Worm (Caenorhabditis elegans): ENCODE measurements around the gene cdh-5.

Gene cdh-5

ce11 chrIV:8629609-8630052 lies 39.1 kb upstream of the cdh-5 start (continued):
- no peak for TF ChIP-seq pqm-1 (tag; optimal IDR thresholded peaks at IDR 0.05)
- no peak for TF ChIP-seq aly-2 (tag; optimal IDR thresholded peaks at IDR 0.05)

- TF ChIP-seq nhr-237 (tag; optimal IDR thresholded peaks at IDR 0.05) (no peak), lsy-12 (tag; optimal IDR thresholded peaks at IDR 0.05) (no peak), nhr-77 (tag; optimal IDR thresholded peaks at IDR 0.05) (no peak), jun-1 (tag; optimal IDR thresholded peaks at IDR 0.05) (no peak), fkh-10 (GFP tag; optimal IDR thresholded peaks at IDR 0.05) (no peak), elt-3 (tag; optimal IDR thresholded peaks at IDR 0.05) (no peak), nhr-25 (tag; optimal IDR thresholded peaks at IDR 0.05) (no peak), hmg-11 (tag; optimal IDR thresholded peaks at IDR 0.05) (no peak), skn-1 (tag; optimal IDR thresholded peaks at IDR 0.05) (no peak), lin-39 (tag; optimal IDR thresholded peaks at IDR 0.05) (no peak), elt-2 (tag; optimal IDR thresholded peaks at IDR 0.05) (no peak)
Measured at ce11 chrIV:8630243-8630642, 38.5 kb upstream of the cdh-5 start.

- TF ChIP-seq egl-27 (tag; optimal IDR thresholded peaks at IDR 0.05) (no peak), nhr-28 (tag; optimal IDR thresholded peaks at IDR 0.05) (no peak), elt-3 (tag; optimal IDR thresholded peaks at IDR 0.05) (no peak), nhr-12 (tag; optimal IDR thresholded peaks at IDR 0.05) (no peak), nhr-43 (tag; optimal IDR thresholded peaks at IDR 0.05; ENCODE audit: poor library complexity, severe bottlenecking) (no peak), pqm-1 (tag; optimal IDR thresholded peaks at IDR 0.05) (no peak), daf-12 (tag; optimal IDR thresholded peaks at IDR 0.05) (no peak), hmg-11 (tag; optimal IDR thresholded peaks at IDR 0.05) (no peak), fkh-2 (tag; optimal IDR thresholded peaks at IDR 0.05) (no peak), ceh-16 (tag; optimal IDR thresholded peaks at IDR 0.05) (no peak), eor-1 (tag; optimal IDR thresholded peaks at IDR 0.05) (no peak), ceh-9 (tag; optimal IDR thresholded peaks at IDR 0.05) (no peak)
Measured at ce11 chrIV:8631033-8631432, 37.7 kb upstream of the cdh-5 start, which contains the start of gene dgk-4. Gene dgk-4 (plus strand): TSS chrIV:8631333.

ce11 chrIV:8638761-8639160 lies 30.0 kb upstream of the cdh-5 start, which contains the start of gene F42A9.9:
Gene F42A9.9 (minus strand): TSS chrIV:8638861.
- no peak for TF ChIP-seq nhr-12 (tag; optimal IDR thresholded peaks at IDR 0.05)
- TF ChIP-seq egl-5 (tag; optimal IDR thresholded peaks at IDR 0.05), result no peak
- no peak for TF ChIP-seq nhr-43 (tag; optimal IDR thresholded peaks at IDR 0.05; ENCODE audit: poor library complexity, severe bottlenecking)
- TF ChIP-seq ceh-82 (tag; optimal IDR thresholded peaks at IDR 0.05), result no peak

ce11 chrIV:8644432-8644831 lies 24.3 kb upstream of the cdh-5 start, which contains the start of gene C49C8.3:
Gene C49C8.3 (plus strand): TSS chrIV:8644732.
- TF ChIP-seq fos-1 (tag; optimal IDR thresholded peaks at IDR 0.05), result no peak
- TF ChIP-seq nhr-25 (tag; optimal IDR thresholded peaks at IDR 0.05), result no peak
- no peak for TF ChIP-seq ceh-28 (tag; optimal IDR thresholded peaks at IDR 0.05)
- TF ChIP-seq snpc-4 (tag; optimal IDR thresholded peaks at IDR 0.05), result no peak
- no peak for TF ChIP-seq eor-1 (tag; optimal IDR thresholded peaks at IDR 0.05)
- TF ChIP-seq egl-27 (tag; optimal IDR thresholded peaks at IDR 0.05), result no peak
- TF ChIP-seq ama-1 (optimal IDR thresholded peaks at IDR 0.05), result no peak
- TF ChIP-seq elt-3 (tag; optimal IDR thresholded peaks at IDR 0.05), result no peak
- TF ChIP-seq unc-39 (tag; optimal IDR thresholded peaks at IDR 0.05), result no peak
- TF ChIP-seq fkh-10 (GFP tag; optimal IDR thresholded peaks at IDR 0.05), result no peak
- TF ChIP-seq ztf-11 (tag; optimal IDR thresholded peaks at IDR 0.05), result no peak
- TF ChIP-seq hmg-11 (tag; optimal IDR thresholded peaks at IDR 0.05), result no peak
- TF ChIP-seq egl-5 (tag; optimal IDR thresholded peaks at IDR 0.05), result no peak
- TF ChIP-seq mml-1 (tag; optimal IDR thresholded peaks at IDR 0.05), result no peak
- no peak for TF ChIP-seq nhr-237 (tag; optimal IDR thresholded peaks at IDR 0.05)
- no peak for TF ChIP-seq nhr-23 (tag; optimal IDR thresholded peaks at IDR 0.05)
- no peak for TF ChIP-seq ztf-4 (tag; optimal IDR thresholded peaks at IDR 0.05)

- TF ChIP-seq nhr-76 (tag; optimal IDR thresholded peaks at IDR 0.05) (no peak), lin-15B (tag; optimal IDR thresholded peaks at IDR 0.05) (no peak)
Measured at ce11 chrIV:8648502-8648901, 20.2 kb upstream of the cdh-5 start, which contains the start of gene cyp-33E1. Gene cyp-33E1 (minus strand): TSS chrIV:8648602.
